Worm (Caenorhabditis elegans): ENCODE data around the gene abf-4.

Gene abf-4

DNA sequence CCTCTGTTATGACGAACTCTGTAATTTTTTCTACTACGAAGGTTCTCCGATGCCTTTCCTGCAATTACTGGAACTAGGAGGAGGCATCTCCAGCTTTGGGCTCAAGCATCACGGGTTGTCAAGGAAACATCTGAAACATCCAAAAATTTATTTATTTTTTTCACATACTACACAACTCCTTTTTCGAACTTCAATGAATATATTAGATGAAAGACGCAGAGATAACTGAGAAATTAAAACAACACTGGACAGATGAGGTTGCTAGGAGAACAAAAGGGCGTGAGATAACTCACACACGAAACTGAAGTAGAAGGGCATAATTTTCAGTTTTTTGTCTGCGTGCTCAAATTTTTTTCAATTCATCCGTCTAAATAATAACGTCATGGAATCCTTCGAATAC, 30.7 kb downstream of the abf-4 start, which contains the start of gene Y38H6C.13 (continued):
- no peak for TF ChIP-seq nhr-102 (tag; optimal IDR thresholded peaks at IDR 0.05)

DNA sequence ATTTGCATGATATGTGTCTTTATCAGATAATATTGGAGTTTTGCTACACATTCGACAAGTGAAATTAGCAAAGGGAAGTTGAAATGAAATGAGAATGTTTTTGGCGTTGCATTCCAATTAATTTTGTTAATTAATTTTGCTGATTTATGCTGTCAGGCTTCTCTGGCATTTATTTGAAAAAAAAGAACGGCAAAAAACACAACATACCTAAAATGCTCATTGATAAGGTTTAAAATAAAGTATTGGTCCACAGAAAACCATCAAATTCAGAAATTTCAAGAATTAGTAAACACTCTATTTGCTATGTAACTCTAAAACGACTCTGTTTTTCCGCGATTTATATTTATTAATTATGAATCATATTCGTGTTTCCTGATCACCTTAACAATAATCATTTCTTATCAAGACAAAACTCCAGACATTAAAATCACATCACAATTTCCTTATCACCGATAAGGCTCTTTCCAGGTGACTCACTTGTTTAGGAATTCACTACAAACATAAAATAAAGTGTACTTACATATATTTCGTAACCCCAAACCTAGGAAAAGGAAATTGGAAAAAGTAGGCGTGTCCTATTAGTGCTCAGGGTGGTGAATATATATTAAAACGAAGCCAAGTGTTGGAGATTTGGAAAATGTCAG, 32.2 kb downstream of the abf-4 start, which contains the start of the genes srh-166 and Y38H6C.24:
TSS of gene srh-166 (minus strand) at position 51 of the 644 bp plus-strand sequence.
TSS of gene Y38H6C.24 (plus strand) at position 620 of the 644 bp plus-strand sequence.
- TF ChIP-seq nhr-28 (tag; optimal IDR thresholded peaks at IDR 0.05) (peak; percentile 84), T26A8.4 (GFP tag; IDR thresholded peaks at IDR 0.05) (no peak), mdl-1 (tag; optimal IDR thresholded peaks at IDR 0.05) (no peak), ctbp-1 (GFP tag; IDR thresholded peaks at IDR 0.05) (no peak), madf-9 (GFP tag; conservative IDR thresholded peaks at IDR 0.05) (no peak), mep-1 (tag; optimal IDR thresholded peaks at IDR 0.05) (no peak), pqm-1 (tag; optimal IDR thresholded peaks at IDR 0.05) (peak; percentile 81), dmd-6 (GFP tag; IDR thresholded peaks at IDR 0.05) (peak; percentile 44; the same call in 1 of the 2 replicates), php-3 (GFP tag; IDR thresholded peaks at IDR 0.05) (peak; percentile 68), daf-16 (GFP tag; optimal IDR thresholded peaks at IDR 0.05) (no peak), daf-16 (tag; optimal IDR thresholded peaks at IDR 0.05) (peak; percentile 60), madf-5 (GFP tag; IDR thresholded peaks at IDR 0.05) (no peak), nhr-6 (tag; optimal IDR thresholded peaks at IDR 0.05) (peak; percentile 15), F49E8.2 (tag; optimal IDR thresholded peaks at IDR 0.05; ENCODE audit: borderline replicate concordance) (no peak), Y48G9A.11 (GFP tag; IDR thresholded peaks at IDR 0.05) (no peak)

DNA sequence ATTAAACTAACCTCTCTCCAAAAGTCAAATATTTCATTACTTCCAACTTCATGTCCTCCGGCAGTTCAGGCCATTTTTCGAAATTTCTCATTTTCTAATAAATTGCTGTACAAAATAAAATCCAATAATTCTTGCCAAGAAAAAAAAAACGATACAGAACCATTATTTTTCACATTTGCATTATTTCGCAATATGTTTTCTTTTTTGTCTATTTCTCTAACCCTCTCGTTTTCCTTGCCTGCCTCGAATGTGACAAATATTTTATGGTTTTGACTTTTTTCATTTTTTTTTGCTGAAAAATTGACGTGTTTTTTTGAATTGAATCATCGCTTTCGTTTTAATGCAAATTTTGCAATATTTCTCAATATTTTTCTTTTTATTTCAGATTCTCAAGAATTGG, 36.0 kb downstream of the abf-4 start, which contains the start of the genes Y38H6C.9 and fbxa-150:
TSS of gene Y38H6C.9 (minus strand) at position 52 of the 400 bp plus-strand sequence.
TSS of gene fbxa-150 (plus strand) at position 380 of the 400 bp plus-strand sequence.
- TF ChIP-seq nhr-77 (tag; optimal IDR thresholded peaks at IDR 0.05) = no peak
- peak; percentile 26 for TF ChIP-seq fkh-10 (GFP tag; optimal IDR thresholded peaks at IDR 0.05)
- no peak for TF ChIP-seq zip-11 (GFP tag; IDR thresholded peaks at IDR 0.05)
- TF ChIP-seq ZK337.2 (GFP tag; IDR thresholded peaks at IDR 0.05) = no peak
- TF ChIP-seq lin-13 (GFP tag; optimal IDR thresholded peaks at IDR 0.05) = no peak
- no peak for TF ChIP-seq zip-2 (tag; optimal IDR thresholded peaks at IDR 0.05)
- no peak for TF ChIP-seq lin-29 (GFP tag; IDR thresholded peaks at IDR 0.05)
- TF ChIP-seq nhr-76 (tag; optimal IDR thresholded peaks at IDR 0.05) = no peak
- no peak for TF ChIP-seq daf-16 (GFP tag; optimal IDR thresholded peaks at IDR 0.05)
- TF ChIP-seq daf-16 (tag; optimal IDR thresholded peaks at IDR 0.05) = peak; percentile 34

DNA sequence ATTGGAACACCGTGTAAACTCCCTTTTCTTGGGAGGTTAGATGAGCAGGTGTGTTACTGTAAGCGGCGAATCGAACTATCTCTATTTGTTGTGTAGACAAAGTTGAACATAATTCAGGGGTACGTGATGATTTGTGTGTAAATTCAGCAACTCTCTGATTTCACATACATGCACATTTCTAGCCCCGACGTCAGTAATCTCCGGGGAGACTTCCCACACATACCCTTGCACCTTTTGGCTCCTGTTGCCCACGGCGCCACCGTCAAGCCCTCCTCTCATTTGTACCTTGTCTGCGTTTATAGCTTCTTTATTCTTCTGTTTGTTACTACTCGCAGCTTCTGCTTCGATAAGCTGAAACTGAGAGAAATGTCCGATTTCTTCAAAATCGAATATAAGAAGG, 39.2 kb downstream of the abf-4 start, which contains the start of gene Y38H6C.25:
TSS of gene Y38H6C.25 (plus strand) at position 301 of the 400 bp plus-strand sequence.
- TF ChIP-seq madf-5 (GFP tag; IDR thresholded peaks at IDR 0.05) (no peak), skn-1 (tag; optimal IDR thresholded peaks at IDR 0.05) (no peak), dmd-6 (GFP tag; IDR thresholded peaks at IDR 0.05) (no peak), F44E2.7 (GFP tag; IDR thresholded peaks at IDR 0.05) (0 out of 2 replicates have a peak, but pooled peaks have one; percentile 32), F49E8.2 (tag; optimal IDR thresholded peaks at IDR 0.05; ENCODE audit: borderline replicate concordance) (no peak)

DNA sequence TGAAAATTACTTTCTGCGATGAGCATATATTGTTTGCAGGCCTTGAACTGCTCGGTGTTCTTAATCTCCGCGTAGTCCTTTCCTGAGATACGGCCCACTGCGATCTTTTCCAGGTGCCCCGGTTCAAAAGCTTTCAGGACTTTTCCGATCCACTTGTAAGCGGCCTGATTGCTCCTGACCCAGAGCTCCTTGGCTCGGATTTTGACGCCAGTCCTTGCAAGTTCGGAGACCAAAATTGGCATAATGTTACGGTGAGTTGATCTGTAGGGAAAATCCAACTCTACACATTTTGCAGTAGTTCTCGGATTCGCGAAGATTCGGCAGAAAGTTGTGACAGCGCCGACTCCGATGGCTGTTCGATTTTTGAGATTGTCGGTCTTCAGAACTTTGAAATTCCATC, 41.2 kb downstream of the abf-4 start:
- TF ChIP-seq ztf-7 (tag; optimal IDR thresholded peaks at IDR 0.05) (no peak), F10B5.3 (tag; optimal IDR thresholded peaks at IDR 0.05) (no peak), aha-1 (tag) (peak; percentile 96), fkh-10 (GFP tag; optimal IDR thresholded peaks at IDR 0.05) (no peak), F44E2.7 (GFP tag; IDR thresholded peaks at IDR 0.05) (0 out of 2 replicates have a peak, but pooled peaks have one; percentile 70)

DNA sequence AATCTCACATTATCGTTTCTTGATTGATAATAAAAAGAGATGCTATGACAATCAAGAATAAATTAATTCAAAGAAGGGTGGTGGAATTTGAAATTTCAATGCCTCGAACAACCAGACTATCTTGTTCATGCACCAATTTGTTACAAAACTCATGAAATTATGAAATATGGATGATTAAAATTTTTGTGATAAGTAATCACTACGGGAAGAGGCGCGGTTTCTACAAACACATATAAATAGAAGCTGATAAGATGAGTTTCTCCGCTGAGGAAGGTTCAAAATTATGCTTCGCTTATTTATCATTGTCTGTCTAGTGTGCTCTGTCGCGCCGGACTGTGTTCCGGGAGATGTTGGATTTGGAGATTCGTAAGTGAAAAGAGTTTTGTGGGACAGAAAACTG, 43.7 kb downstream of the abf-4 start:
- TF ChIP-seq dpl-1 (GFP tag; optimal IDR thresholded peaks at IDR 0.05) (no peak), fos-1 (tag; optimal IDR thresholded peaks at IDR 0.05) (no peak), Y48G9A.11 (GFP tag; IDR thresholded peaks at IDR 0.05) (no peak), pqm-1 (tag; optimal IDR thresholded peaks at IDR 0.05) (peak; percentile 48), spr-3 (GFP tag; optimal IDR thresholded peaks at IDR 0.05) (no peak), tra-1 (GFP tag; IDR thresholded peaks at IDR 0.05) (no peak)
